Fruit fly (Drosophila melanogaster) whole organism, embryonic: Measurements from ENCODE around the gene RpS28a.

Experiments
- Atf6 ChIP-seq: fragments of 200-800 bp; sonication (Bioruptor generic); IDR thresholded peaks from 2 replicates; pipeline ENCODE4 v1.3.6; 2022; ENCODE audit warnings: missing biosample characterization, missing genetic modification characterization
- B-H1 ChIP-seq: fragments of 200-800 bp; sonication (Bioruptor generic); IDR thresholded peaks from 3 replicates; pipeline ENCODE4 v1.3.6; 2022; ENCODE audit warnings: missing biosample characterization, missing genetic modification characterization
- B-H2 ChIP-seq: fragments of 200-800 bp; sonication (Bioruptor generic); optimal IDR thresholded peaks from 2 replicates; lab custom pipeline; 2018; ENCODE audit warnings: missing biosample characterization, mild to moderate bottlenecking, missing genetic modification characterization
- BEAF-32 ChIP-seq: fragments of 200-800 bp; sonication (Bioruptor generic); optimal IDR thresholded peaks from 3 replicates; lab custom pipeline; 2017; ENCODE audit warnings: missing biosample characterization, missing genetic modification characterization, mild to moderate bottlenecking, moderate library complexity, missing genetic modification reagents
- Bgb ChIP-seq: fragments of 200-800 bp; sonication (Bioruptor generic); IDR thresholded peaks from 2 replicates; pipeline ENCODE4 v1.3.6; 2022; ENCODE audit warnings: missing biosample characterization, missing genetic modification characterization; ENCODE audit not compliant: partially characterized antibody
- C15 ChIP-seq: fragments of 200-800 bp; sonication (Bioruptor generic); IDR thresholded peaks from 3 replicates; pipeline ENCODE4 v1.3.6; 2022; ENCODE audit warnings: missing biosample characterization, missing genetic modification characterization
- CG10267 ChIP-seq: fragments of 200-800 bp; sonication (Bioruptor generic); optimal IDR thresholded peaks from 2 replicates; lab custom pipeline; 2018; ENCODE audit warnings: missing biosample characterization, mild to moderate bottlenecking, missing genetic modification characterization, moderate library complexity
- CG10565 ChIP-seq: fragments of 200-800 bp; sonication (Bioruptor generic); optimal IDR thresholded peaks from 3 replicates; lab custom pipeline; 2016; ENCODE audit warnings: missing biosample characterization, mild to moderate bottlenecking, missing genetic modification characterization
- CG11560 ChIP-seq: fragments of 200-800 bp; sonication (Bioruptor generic); IDR thresholded peaks from 3 replicates; pipeline ENCODE4 v1.3.6; 2022; ENCODE audit warnings: missing biosample characterization, missing genetic modification characterization
- CG11696 ChIP-seq: fragments of 200-800 bp; sonication (Bioruptor generic); IDR thresholded peaks from 2 replicates; pipeline ENCODE4 v1.3.6; 2022; ENCODE audit warnings: missing biosample characterization, missing genetic modification characterization
- CG12155 ChIP-seq: fragments of 200-800 bp; sonication (Bioruptor generic); optimal IDR thresholded peaks from 3 replicates; lab custom pipeline; 2016; ENCODE audit warnings: missing biosample characterization, missing genetic modification characterization
- CG12391 ChIP-seq: fragments of 200-800 bp; sonication (Bioruptor generic); optimal IDR thresholded peaks from 3 replicates; lab custom pipeline; 2018; ENCODE audit warnings: missing biosample characterization, mild to moderate bottlenecking, missing genetic modification characterization, moderate library complexity
- CG12942 ChIP-seq: fragments of 200-800 bp; sonication (Bioruptor generic); optimal IDR thresholded peaks from 3 replicates; lab custom pipeline; 2016; ENCODE audit warnings: missing biosample characterization, missing genetic modification characterization
- CG14050 ChIP-seq: fragments of 200-800 bp; sonication (Bioruptor generic); IDR thresholded peaks from 3 replicates; pipeline ENCODE4 v1.3.6; 2022; ENCODE audit warnings: missing biosample characterization, missing genetic modification characterization
- CG14965 ChIP-seq: fragments of 200-800 bp; sonication (Bioruptor generic); optimal IDR thresholded peaks from 2 replicates; lab custom pipeline; 2016; ENCODE audit warnings: missing biosample characterization, missing genetic modification characterization, borderline replicate concordance
- CG1603 ChIP-seq: fragments of 200-800 bp; sonication (Bioruptor generic); optimal IDR thresholded peaks from 2 replicates; lab custom pipeline; 2019; ENCODE audit warnings: missing biosample characterization, mild to moderate bottlenecking, missing genetic modification characterization, moderate library complexity
- CG16815 ChIP-seq: fragments of 200-800 bp; sonication (Bioruptor generic); optimal IDR thresholded peaks from 3 replicates; lab custom pipeline; 2017; ENCODE audit warnings: missing biosample characterization, mild to moderate bottlenecking, missing genetic modification characterization
- CG17568 ChIP-seq: fragments of 200-800 bp; sonication (Bioruptor generic); optimal IDR thresholded peaks from 2 replicates; lab custom pipeline; 2018; ENCODE audit warnings: missing biosample characterization, mild to moderate bottlenecking, missing genetic modification characterization, moderate library complexity
- CG2120 ChIP-seq: fragments of 200-800 bp; sonication (Bioruptor generic); optimal IDR thresholded peaks from 3 replicates; lab custom pipeline; 2016; ENCODE audit warnings: missing biosample characterization, missing genetic modification characterization
- CG3995 ChIP-seq: fragments of 200-800 bp; sonication (Bioruptor generic); optimal IDR thresholded peaks from 3 replicates; lab custom pipeline; 2016; ENCODE audit warnings: missing biosample characterization, missing genetic modification characterization
- CG6175 ChIP-seq: fragments of 200-800 bp; sonication (Bioruptor generic); IDR thresholded peaks from 3 replicates; pipeline ENCODE4 v1.3.6; 2022; ENCODE audit warnings: missing biosample characterization, missing genetic modification characterization
- CG7745 ChIP-seq: fragments of 200-800 bp; sonication (Bioruptor generic); optimal IDR thresholded peaks from 2 replicates; lab custom pipeline; 2018; ENCODE audit warnings: missing biosample characterization, mild to moderate bottlenecking, missing genetic modification characterization, moderate library complexity
- CG8290 ChIP-seq, 3 experiments: fragments of 200-800 bp; sonication (Bioruptor generic); optimal IDR thresholded peaks; 2 replicates each; lab custom pipeline; 2016 to 2019; ENCODE audit warnings: missing biosample characterization in 3 of 3, missing genetic modification characterization in 3 of 3, mild to moderate bottlenecking in 2 of 3, moderate library complexity in 1 of 3
- CG8478 ChIP-seq: fragments of >200 bp; optimal IDR thresholded peaks from 2 replicates; lab custom pipeline; 2018
- CG9437 ChIP-seq: fragments of 200-800 bp; sonication (Bioruptor generic); optimal IDR thresholded peaks from 2 replicates; lab custom pipeline; 2018; ENCODE audit warnings: missing biosample characterization, mild to moderate bottlenecking, missing genetic modification characterization
- Dad ChIP-seq: fragments of 200-800 bp; sonication (Bioruptor generic); optimal IDR thresholded peaks from 3 replicates; lab custom pipeline; 2016; ENCODE audit warnings: missing biosample characterization, missing genetic modification characterization
- Dip3 ChIP-seq: fragments of 200-800 bp; sonication (Bioruptor generic); optimal IDR thresholded peaks from 3 replicates; lab custom pipeline; 2016; ENCODE audit warnings: missing biosample characterization, missing genetic modification characterization
- Drgx ChIP-seq: fragments of 200-800 bp; sonication (Bioruptor generic); IDR thresholded peaks from 2 replicates; pipeline ENCODE4 v1.3.6; 2022; ENCODE audit warnings: missing biosample characterization, missing genetic modification characterization
- E2f2 ChIP-seq: fragments of 200-800 bp; sonication (Bioruptor generic); IDR thresholded peaks from 2 replicates; pipeline ENCODE4 v1.3.6; 2022; ENCODE audit warnings: missing biosample characterization, missing genetic modification characterization
- Hey ChIP-seq: fragments of 200-800 bp; sonication (Bioruptor generic); optimal IDR thresholded peaks from 3 replicates; lab custom pipeline; 2018; ENCODE audit warnings: missing biosample characterization, mild to moderate bottlenecking, missing genetic modification characterization
- Nf-YC ChIP-seq: fragments of 200-800 bp; optimal IDR thresholded peaks from 3 replicates; lab custom pipeline; 2019; ENCODE audit warnings: missing biosample characterization, mild to moderate bottlenecking, missing genetic modification characterization, moderate library complexity
- Optix ChIP-seq: fragments of 200-800 bp; sonication (Bioruptor generic); IDR thresholded peaks from 3 replicates; pipeline ENCODE4 v1.3.6; 2022; ENCODE audit warnings: missing biosample characterization, missing genetic modification characterization
- Xbp1 ChIP-seq: fragments of 200-800 bp; sonication (Bioruptor generic); optimal IDR thresholded peaks from 3 replicates; lab custom pipeline; 2016; ENCODE audit warnings: missing biosample characterization, mild to moderate bottlenecking, missing genetic modification characterization
- Xrp1 ChIP-seq: fragments of 200-800 bp; sonication (Bioruptor generic); IDR thresholded peaks from 2 replicates; pipeline ENCODE4 v1.3.6; 2022; ENCODE audit warnings: missing biosample characterization, missing genetic modification characterization
- aop ChIP-seq: fragments of 200-800 bp; sonication (Bioruptor generic); IDR thresholded peaks from 2 replicates; pipeline ENCODE4 v1.3.6; 2022; ENCODE audit warnings: missing biosample characterization, missing genetic modification characterization
- cg ChIP-seq: fragments of 200-800 bp; sonication (Bioruptor generic); optimal IDR thresholded peaks from 3 replicates; lab custom pipeline; 2019; ENCODE audit warnings: missing biosample characterization, mild to moderate bottlenecking, missing genetic modification characterization, moderate library complexity
- dimm ChIP-seq: fragments of 200-800 bp; sonication (Bioruptor generic); IDR thresholded peaks from 2 replicates; pipeline ENCODE4 v1.3.6; 2022; ENCODE audit warnings: missing biosample characterization, missing genetic modification characterization
- disco-r ChIP-seq: fragments of 200-800 bp; sonication (Bioruptor generic); optimal IDR thresholded peaks from 2 replicates; lab custom pipeline; 2016; ENCODE audit warnings: missing biosample characterization, missing genetic modification characterization
- en ChIP-seq: fragments of 200-800 bp; sonication (Bioruptor generic); optimal IDR thresholded peaks from 2 replicates; lab custom pipeline; 2016; ENCODE audit warnings: missing biosample characterization, missing genetic modification characterization
- fd3F ChIP-seq: fragments of 200-800 bp; sonication (Bioruptor generic); optimal IDR thresholded peaks from 2 replicates; lab custom pipeline; 2018; ENCODE audit warnings: missing biosample characterization, mild to moderate bottlenecking, missing genetic modification characterization, moderate library complexity
- fru ChIP-seq: fragments of >200 bp; optimal IDR thresholded peaks from 2 replicates; lab custom pipeline; 2017
- hbn ChIP-seq: fragments of 200-800 bp; sonication (Bioruptor generic); IDR thresholded peaks from 2 replicates; pipeline ENCODE4 v1.3.6; 2022; ENCODE audit warnings: missing biosample characterization, missing genetic modification characterization; ENCODE audit not compliant: partially characterized antibody
- lilli ChIP-seq: fragments of 200-800 bp; sonication (Bioruptor generic); optimal IDR thresholded peaks from 3 replicates; lab custom pipeline; 2016; ENCODE audit warnings: missing biosample characterization, missing genetic modification characterization
- otp ChIP-seq: fragments of 200-800 bp; sonication (Bioruptor generic); IDR thresholded peaks from 3 replicates; pipeline ENCODE4, ENCODE4 v1.3.6; 2022; ENCODE audit warnings: missing biosample characterization, missing genetic modification characterization
- pan ChIP-seq, 4 experiments: fragments of >200 bp in 3 of 4; fragments of 200-800 bp in 1 of 4; sonication (Bioruptor generic) in 1 of 4; optimal IDR thresholded peaks in 3 of 4; IDR thresholded peaks in 1 of 4; 2 replicates each; pipeline versions ENCODE4 v1.3.6 to Lab custom; 2017 to 2022; ENCODE audit warnings: missing biosample characterization in 2 of 4, missing genetic modification characterization in 2 of 4, mixed read lengths in 1 of 4
- sd ChIP-seq: fragments of 200-800 bp; sonication (Bioruptor generic); optimal IDR thresholded peaks from 3 replicates; lab custom pipeline; 2018; ENCODE audit warnings: missing biosample characterization, mild to moderate bottlenecking, missing genetic modification characterization, moderate library complexity
- slp2 ChIP-seq: fragments of 200-800 bp; sonication (Bioruptor generic); optimal IDR thresholded peaks from 2 replicates; lab custom pipeline; 2016; ENCODE audit warnings: missing biosample characterization, missing genetic modification characterization
- stwl ChIP-seq: fragments of 200-800 bp; sonication (Bioruptor generic); optimal IDR thresholded peaks from 3 replicates; lab custom pipeline; 2018; ENCODE audit warnings: missing biosample characterization, mild to moderate bottlenecking, missing genetic modification characterization, moderate library complexity
- tgo ChIP-seq: fragments of 200-800 bp; sonication (Bioruptor generic); IDR thresholded peaks from 3 replicates; pipeline ENCODE4 v1.3.6; 2022; ENCODE audit warnings: missing biosample characterization, missing genetic modification characterization
- wor ChIP-seq: fragments of 200-800 bp; sonication (Bioruptor generic); IDR thresholded peaks from 2 replicates; pipeline ENCODE4 v1.3.6; 2022; ENCODE audit warnings: missing biosample characterization, missing genetic modification characterization

The RpS28a gene

dm6 chr3R:29997607-29998236 lies 24.7 kb downstream of the RpS28a start, which contains the start of the genes CG15525 and CG11504 (continued):
- TF ChIP-seq CG8290 (GFP tag; optimal IDR thresholded peaks at IDR 0.05; lab: Kevin White, UChicago) (peak; percentile 70), CG8290 (tag; optimal IDR thresholded peaks at IDR 0.05; lab: Kevin White, UChicago) (no peak), Bgb (peak; percentile 91), Drgx (no peak), E2f2 (peak; percentile 50), disco-r (GFP tag; lab: Kevin White, UChicago) (no peak), dimm (no peak), Dad (GFP tag; lab: Kevin White, UChicago) (peak; percentile 5), wor (GFP tag; lab: Robert Waterston, UW) (no peak), stwl (tag; lab: Kevin White, UChicago) (peak; percentile 69), CG12155 (GFP tag; lab: Kevin White, UChicago) (peak; percentile 55), otp (GFP tag; lab: Robert Waterston, UW) (no peak), CG14965 (GFP tag; lab: Kevin White, UChicago) (no peak), CG6175 (GFP tag; lab: Robert Waterston, UW) (peak; percentile 32; the same call in 1 of the 3 replicates), CG14050 (GFP tag; lab: Robert Waterston, UW) (no peak), CG12942 (GFP tag; lab: Kevin White, UChicago) (peak; percentile 26), sd (no peak), CG10565 (no peak), fd3F (GFP tag; lab: Kevin White, UChicago) (peak; percentile 10), Xbp1 (GFP tag; lab: Kevin White, UChicago) (peak; percentile 72), CG7745 (no peak), fru (no peak), CG11696 (GFP tag; lab: Robert Waterston, UW) (no peak), CG1603 (peak; percentile 64), Atf6 (GFP tag; lab: Robert Waterston, UW) (peak; percentile 63; the same call in 1 of the 2 replicates), CG11560 (tag; lab: Robert Waterston, UW) (peak; percentile 59; the same call in 2 of the 3 replicates), CG8478 (lab: Kevin White, UChicago) (no peak), en (GFP tag; lab: Kevin White, UChicago) (no peak), BEAF-32 (GFP tag; lab: Kevin White, UChicago) (peak; percentile 91), CG12391 (tag; lab: Kevin White, UChicago) (peak; percentile 78), CG3995 (GFP tag; lab: Kevin White, UChicago) (peak; percentile 10), Hey (tag; lab: Kevin White, UChicago) (no peak), CG2120 (GFP tag; lab: Kevin White, UChicago) (peak; percentile 75), CG9437 (GFP tag; lab: Kevin White, UChicago) (peak; percentile 19), CG10267 (tag; lab: Kevin White, UChicago) (peak; percentile 49), CG16815 (GFP tag; lab: Kevin White, UChicago) (no peak), B-H2 (GFP tag; lab: Kevin White, UChicago) (no peak), C15 (GFP tag; lab: Robert Waterston, UW) (no peak), lilli (GFP tag; lab: Kevin White, UChicago) (peak; percentile 68), tgo (peak; percentile 40; the same call in 2 of the 3 replicates), cg (GFP tag; lab: Kevin White, UChicago) (no peak), pan (optimal IDR thresholded peaks at IDR 0.05; lab: Kevin White, UChicago) (no peak), pan (GFP tag; optimal IDR thresholded peaks at IDR 0.05 in 1 of 2, IDR thresholded peaks at IDR 0.05 in 1 of 2) (no peak), aop (GFP tag; lab: Robert Waterston, UW) (no peak), Xrp1 (peak; percentile 65), Optix (GFP tag; lab: Robert Waterston, UW) (0 out of 3 replicates have a peak, but pooled peaks have one; percentile 47), B-H1 (no peak), Dip3 (GFP tag; lab: Kevin White, UChicago) (peak; percentile 72), Nf-YC (tag; lab: Kevin White, UChicago) (no peak), slp2 (GFP tag; lab: Kevin White, UChicago) (no peak), hbn (peak; percentile 86), CG17568 (no peak)
